Worm (Caenorhabditis elegans) whole organism, L4 larva: ENCODE data around the gene pges-2.

Source experiments
- F26F4.8 ChIP-seq: fragments of 200-800 bp; sonication (Bioruptor generic); conservative IDR thresholded peaks from 2 replicates; pipeline ENCODE4 v1.3.6; 2022; ENCODE audit warnings: missing genetic modification characterization, missing compliant biosample characterization
- F37D6.2 ChIP-seq: sonication (generic microtip); optimal IDR thresholded peaks from 2 replicates; lab custom pipeline; 2016; ENCODE audit warnings: mild to moderate bottlenecking, missing genetic modification characterization, missing compliant biosample characterization
- F49E8.2 ChIP-seq: sonication (generic microtip); optimal IDR thresholded peaks from 2 replicates; lab custom pipeline; 2016; ENCODE audit warnings: missing compliant biosample characterization, mild to moderate bottlenecking, missing genetic modification characterization, borderline replicate concordance
- T20F7.1 ChIP-seq: fragments of 200-800 bp; sonication (Bioruptor generic); optimal IDR thresholded peaks from 2 replicates; lab custom pipeline; 2018; ENCODE audit warnings: mild to moderate bottlenecking, missing genetic modification characterization, missing compliant biosample characterization
- T26A8.4 ChIP-seq: fragments of 200-800 bp; sonication (Bioruptor generic); IDR thresholded peaks from 2 replicates; pipeline ENCODE4 v1.3.6; 2022; ENCODE audit warnings: missing genetic modification characterization, missing compliant biosample characterization
- Y48G9A.11 ChIP-seq: fragments of 200-800 bp; sonication (Bioruptor generic); IDR thresholded peaks from 2 replicates; pipeline ENCODE4 v1.3.6; 2022; ENCODE audit warnings: missing genetic modification reagents, missing genetic modification characterization, missing compliant biosample characterization
- Y5F2A.4 ChIP-seq: fragments of 200-800 bp; sonication (Bioruptor generic); optimal IDR thresholded peaks from 2 replicates; lab custom pipeline; 2018; ENCODE audit warnings: mild to moderate bottlenecking, missing genetic modification characterization, missing compliant biosample characterization
- ZK337.2 ChIP-seq: fragments of 200-800 bp; sonication (Bioruptor generic); IDR thresholded peaks from 2 replicates; pipeline ENCODE4 v1.3.6; 2022; ENCODE audit warnings: missing genetic modification reagents, missing genetic modification characterization, missing compliant biosample characterization
- aha-1 ChIP-seq: fragments of 150-350 bp; peaks from one replicate; lab custom pipeline; 2014; ENCODE audit warnings: missing biosample characterization, missing genetic modification characterization
- arid-1 ChIP-seq: fragments of 200-800 bp; sonication (Bioruptor generic); conservative IDR thresholded peaks from 2 replicates; pipeline ENCODE4 v1.3.6; 2022; ENCODE audit warnings: missing genetic modification reagents, missing genetic modification characterization, missing compliant biosample characterization
- ceh-32 ChIP-seq: sonication (generic microtip); optimal IDR thresholded peaks from 2 replicates; lab custom pipeline; 2016; ENCODE audit warnings: mild to moderate bottlenecking, missing genetic modification characterization, missing compliant biosample characterization; ENCODE audit not compliant: poor library complexity
- ceh-62 ChIP-seq: sonication (generic microtip); optimal IDR thresholded peaks from 2 replicates; lab custom pipeline; 2017; ENCODE audit warnings: missing biosample characterization, missing genetic modification characterization
- ces-1 ChIP-seq: fragments of 150-350 bp; sonication (generic microtip); optimal IDR thresholded peaks from 4 replicates; lab custom pipeline; 2014; ENCODE audit warnings: missing biosample characterization, missing genetic modification reagents, missing genetic modification characterization
- cey-2 ChIP-seq: sonication (generic microtip); optimal IDR thresholded peaks from 3 replicates; lab custom pipeline; 2017; ENCODE audit warnings: missing genetic modification characterization, mild to moderate bottlenecking, missing compliant biosample characterization, antibody characterized with exemption, borderline replicate concordance; ENCODE audit not compliant: insufficient read depth
- ctbp-1 ChIP-seq: fragments of 200-800 bp; sonication (Bioruptor generic); IDR thresholded peaks from 2 replicates; pipeline ENCODE4 v1.3.6; 2022; ENCODE audit warnings: missing genetic modification reagents, missing genetic modification characterization, missing compliant biosample characterization
- daf-8 ChIP-seq: fragments of 200-800 bp; sonication (Bioruptor generic); IDR thresholded peaks from 2 replicates; pipeline ENCODE4 v1.3.6; 2022; ENCODE audit warnings: missing genetic modification characterization, missing compliant biosample characterization
- dmd-6 ChIP-seq: fragments of 200-800 bp; sonication (Bioruptor generic); IDR thresholded peaks from 2 replicates; pipeline ENCODE4 v1.3.6; 2022; ENCODE audit warnings: missing genetic modification reagents, missing genetic modification characterization, missing compliant biosample characterization
- egl-27 ChIP-seq: sonication (generic microtip); optimal IDR thresholded peaks from 3 replicates; lab custom pipeline; 2017; ENCODE audit warnings: missing biosample characterization, missing genetic modification reagents, missing genetic modification characterization
- egl-43 ChIP-seq: fragments of 200-800 bp; sonication (Bioruptor generic); IDR thresholded peaks from 2 replicates; pipeline ENCODE4 v1.3.6; 2022; ENCODE audit warnings: missing genetic modification reagents, missing genetic modification characterization, missing compliant biosample characterization
- fkh-10 ChIP-seq: fragments of 150-350 bp; optimal IDR thresholded peaks from 2 replicates; lab custom pipeline; 2014; ENCODE audit warnings: missing biosample characterization, missing genetic modification reagents, missing genetic modification characterization
- hlh-11 ChIP-seq: fragments of 200-800 bp; sonication (Bioruptor generic); optimal IDR thresholded peaks from 2 replicates; lab custom pipeline; 2018; ENCODE audit warnings: mild to moderate bottlenecking, missing genetic modification characterization, missing compliant biosample characterization
- hlh-30 ChIP-seq: sonication (generic microtip); optimal IDR thresholded peaks from 2 replicates; lab custom pipeline; 2017; ENCODE audit warnings: antibody characterized with exemption, mild to moderate bottlenecking, missing genetic modification characterization, missing compliant biosample characterization; ENCODE audit not compliant: insufficient read depth
- hmg-1.1 ChIP-seq: fragments of 200-800 bp; sonication (Bioruptor generic); IDR thresholded peaks from 2 replicates; pipeline ENCODE4 v1.3.6; 2022; ENCODE audit warnings: missing genetic modification reagents, missing genetic modification characterization, missing compliant biosample characterization
- lim-7 ChIP-seq: fragments of 200-800 bp; sonication (Bioruptor generic); IDR thresholded peaks from 2 replicates; pipeline ENCODE4 v1.3.6; 2022; ENCODE audit warnings: missing genetic modification characterization, missing compliant biosample characterization
- lin-13 ChIP-seq: fragments of 150-350 bp; optimal IDR thresholded peaks from 2 replicates; lab custom pipeline; 2014; ENCODE audit warnings: missing biosample characterization, missing genetic modification reagents, missing genetic modification characterization
- lin-38 ChIP-seq: fragments of 200-800 bp; sonication (Bioruptor generic); IDR thresholded peaks from 2 replicates; pipeline ENCODE4 v1.3.6; 2022; ENCODE audit warnings: missing genetic modification reagents, missing genetic modification characterization, missing compliant biosample characterization
- lsy-2 ChIP-seq, 2 experiments: fragments of 150-350 bp in 1 of 2; sonication (generic microtip) in 1 of 2; optimal IDR thresholded peaks; 2 replicates each; lab custom pipeline; 2014 to 2017; ENCODE audit warnings: missing biosample characterization in 2 of 2, missing genetic modification characterization in 2 of 2
- mdl-1 ChIP-seq, 2 experiments: fragments of 150-350 bp in 1 of 2; sonication (generic microtip) in 1 of 2; optimal IDR thresholded peaks; 2 replicates each; lab custom pipeline; 2014 to 2017; ENCODE audit warnings: missing biosample characterization in 2 of 2, missing genetic modification characterization in 2 of 2
- mep-1 ChIP-seq: fragments of 150-350 bp; sonication (generic microtip); optimal IDR thresholded peaks from 3 replicates; lab custom pipeline; 2014; ENCODE audit warnings: missing biosample characterization, missing genetic modification characterization
- mxl-3 ChIP-seq: fragments of 200-800 bp; sonication (Bioruptor generic); optimal IDR thresholded peaks from 2 replicates; lab custom pipeline; 2018; ENCODE audit warnings: mild to moderate bottlenecking, missing genetic modification characterization, missing compliant biosample characterization
- nhr-102 ChIP-seq: sonication (generic microtip); optimal IDR thresholded peaks from 2 replicates; lab custom pipeline; 2016; ENCODE audit warnings: mild to moderate bottlenecking, missing genetic modification characterization, moderate library complexity, missing compliant biosample characterization
- nhr-11 ChIP-seq: fragments of 150-350 bp; optimal IDR thresholded peaks from 2 replicates; lab custom pipeline; 2014; ENCODE audit warnings: missing biosample characterization, missing genetic modification characterization
- nhr-28 ChIP-seq: fragments of 150-350 bp; optimal IDR thresholded peaks from 2 replicates; lab custom pipeline; 2014; ENCODE audit warnings: missing biosample characterization, missing genetic modification characterization
- nhr-41 ChIP-seq: fragments of 200-800 bp; sonication (Bioruptor generic); IDR thresholded peaks from 2 replicates; pipeline ENCODE4 v1.3.6; 2022; ENCODE audit warnings: missing genetic modification reagents, missing genetic modification characterization, missing compliant biosample characterization
- nhr-42 ChIP-seq: fragments of 200-800 bp; sonication (Bioruptor generic); IDR thresholded peaks from 2 replicates; pipeline ENCODE4 v1.3.6; 2022; ENCODE audit warnings: missing genetic modification characterization, missing compliant biosample characterization
- nhr-48 ChIP-seq: sonication (generic microtip); optimal IDR thresholded peaks from 2 replicates; lab custom pipeline; 2016; ENCODE audit warnings: mild to moderate bottlenecking, missing genetic modification characterization, missing compliant biosample characterization
- nhr-6 ChIP-seq: fragments of 150-350 bp; optimal IDR thresholded peaks from 2 replicates; lab custom pipeline; 2014; ENCODE audit warnings: missing biosample characterization, missing genetic modification characterization
- nhr-76 ChIP-seq: fragments of 150-350 bp; optimal IDR thresholded peaks from 2 replicates; lab custom pipeline; 2014; ENCODE audit warnings: missing biosample characterization, missing genetic modification characterization
- pqm-1 ChIP-seq: sonication (generic microtip); optimal IDR thresholded peaks from 2 replicates; lab custom pipeline; 2017; ENCODE audit warnings: missing biosample characterization, missing genetic modification characterization
- rbr-2 ChIP-seq: sonication (generic microtip); optimal IDR thresholded peaks from 2 replicates; lab custom pipeline; 2016; ENCODE audit warnings: missing genotype, missing genetic modification characterization, missing compliant biosample characterization
- saeg-2 ChIP-seq: fragments of 200-800 bp; sonication (Bioruptor generic); IDR thresholded peaks from 2 replicates; pipeline ENCODE4 v1.3.6; 2022; ENCODE audit warnings: missing genetic modification reagents, missing genetic modification characterization, missing compliant biosample characterization
- sdz-12 ChIP-seq: fragments of 200-800 bp; sonication (Bioruptor generic); optimal IDR thresholded peaks from 2 replicates; lab custom pipeline; 2018; ENCODE audit warnings: mild to moderate bottlenecking, missing genetic modification characterization, missing compliant biosample characterization
- snpc-4 ChIP-seq: fragments of 150-350 bp; optimal IDR thresholded peaks from 2 replicates; lab custom pipeline; 2014; ENCODE audit warnings: missing biosample characterization, missing genetic modification characterization
- spr-1 ChIP-seq: sonication (generic microtip); optimal IDR thresholded peaks from 2 replicates; lab custom pipeline; 2016; ENCODE audit warnings: mild to moderate bottlenecking, missing genetic modification characterization, missing compliant biosample characterization
- spr-3 ChIP-seq: fragments of 200-800 bp; sonication (Bioruptor generic); optimal IDR thresholded peaks from 2 replicates; lab custom pipeline; 2018; ENCODE audit warnings: mild to moderate bottlenecking, missing genetic modification characterization, missing compliant biosample characterization
- tra-1 ChIP-seq: fragments of 200-800 bp; sonication (Bioruptor generic); IDR thresholded peaks from 2 replicates; pipeline ENCODE4 v1.3.6; 2022; ENCODE audit warnings: missing genetic modification reagents, missing genetic modification characterization, missing compliant biosample characterization
- unc-130 ChIP-seq: sonication (generic microtip); optimal IDR thresholded peaks from 2 replicates; lab custom pipeline; 2016; ENCODE audit warnings: missing genetic modification reagents, missing genetic modification characterization, missing compliant biosample characterization
- unc-39 ChIP-seq: sonication (generic microtip); optimal IDR thresholded peaks from 2 replicates; lab custom pipeline; 2017; ENCODE audit warnings: missing biosample characterization, missing genetic modification characterization
- zag-1 ChIP-seq: fragments of 150-350 bp; optimal IDR thresholded peaks from 2 replicates; lab custom pipeline; 2014; ENCODE audit warnings: missing biosample characterization, missing genetic modification characterization

The pges-2 gene

DNA sequence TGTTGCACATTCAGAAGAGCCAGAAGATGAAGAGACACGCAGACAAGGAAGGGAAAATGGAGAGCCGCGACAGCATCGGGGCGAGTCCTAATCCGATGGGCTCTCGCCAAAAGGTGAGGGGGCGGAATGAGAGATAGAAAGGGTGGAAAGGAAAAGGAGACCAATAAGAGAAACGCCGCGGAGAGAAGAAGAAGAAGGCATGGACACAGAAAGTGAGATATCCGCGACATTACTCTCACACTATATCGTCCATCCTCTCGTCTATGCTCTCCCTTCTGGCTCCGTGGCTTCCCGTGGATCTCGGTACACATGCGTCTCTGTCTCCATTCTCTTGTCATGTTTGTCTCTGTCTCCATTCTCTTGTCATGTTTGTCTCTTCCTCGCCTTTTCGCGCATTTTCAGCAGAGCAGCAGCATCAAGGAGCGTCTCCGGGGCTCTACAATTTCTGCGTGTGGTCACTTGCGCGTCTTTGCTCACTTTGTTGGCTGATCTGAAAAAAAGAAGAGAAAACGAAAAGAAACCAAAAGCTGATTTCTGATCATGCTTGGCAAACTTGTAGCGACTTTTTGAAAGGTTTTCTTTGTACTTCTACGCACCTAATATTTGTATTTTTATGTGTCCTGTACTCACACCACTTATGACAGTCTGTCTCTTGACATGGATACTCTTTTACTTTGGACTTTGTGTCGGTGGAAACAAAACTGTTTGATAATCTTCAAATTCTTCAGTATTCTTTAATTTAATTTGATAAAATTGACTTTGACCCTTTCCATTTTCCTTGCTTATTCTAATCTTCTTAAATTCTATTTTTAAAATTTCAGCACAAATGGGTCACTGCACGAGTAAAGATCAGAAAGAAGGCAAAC is 35.8 kb upstream of the pges-2 start, which contains the start of gene gpa-7 (continued):
- TF ChIP-seq ceh-32 (tag; lab: Kevin White, UChicago) (peak; percentile 45), nhr-48 (tag; lab: Kevin White, UChicago) (peak; percentile 33), spr-1 (tag; lab: Kevin White, UChicago) (no peak), mep-1 (tag; lab: Kevin White, UChicago) (peak; percentile 59), nhr-11 (tag; lab: Kevin White, UChicago) (peak; percentile 66), ctbp-1 (GFP tag; lab: Robert Waterston, UW) (peak; percentile 89), egl-43 (no peak), F49E8.2 (tag; lab: Kevin White, UChicago) (no peak), T20F7.1 (GFP tag; lab: Kevin White, UChicago) (no peak), aha-1 (peak; percentile 97), T26A8.4 (GFP tag; lab: Robert Waterston, UW) (0 out of 2 replicates have a peak, but pooled peaks have one; percentile 61), daf-8 (GFP tag; lab: Robert Waterston, UW) (no peak), ceh-62 (no peak), pqm-1 (no peak), unc-130 (GFP tag; lab: Kevin White, UChicago) (no peak), F26F4.8 (GFP tag; lab: Robert Waterston, UW) (no peak), nhr-76 (no peak), lin-13 (GFP tag; lab: Kevin White, UChicago) (no peak), Y5F2A.4 (GFP tag; lab: Kevin White, UChicago) (no peak), zag-1 (tag; lab: Kevin White, UChicago) (no peak), cey-2 (tag; lab: Kevin White, UChicago) (no peak), Y48G9A.11 (GFP tag; lab: Robert Waterston, UW) (no peak), arid-1 (GFP tag; lab: Robert Waterston, UW) (no peak), fkh-10 (GFP tag; lab: Kevin White, UChicago) (peak; percentile 81), tra-1 (GFP tag; lab: Robert Waterston, UW) (no peak), dmd-6 (peak; percentile 24; the same call in 1 of the 2 replicates), egl-27 (no peak), lsy-2 (tag; optimal IDR thresholded peaks at IDR 0.05; lab: Kevin White, UChicago) (peak; percentile 40 to 47), hlh-30 (tag; lab: Kevin White, UChicago) (peak; percentile 48), nhr-6 (tag; lab: Kevin White, UChicago) (no peak), nhr-102 (tag; lab: Kevin White, UChicago) (no peak), unc-39 (no peak), lim-7 (peak; percentile 57; the same call in 1 of the 2 replicates), nhr-41 (GFP tag; lab: Robert Waterston, UW) (no peak), rbr-2 (tag; lab: Kevin White, UChicago) (peak; percentile 88), nhr-28 (tag; lab: Kevin White, UChicago) (no peak), snpc-4 (tag; lab: Kevin White, UChicago) (no peak), mdl-1 (tag; optimal IDR thresholded peaks at IDR 0.05; lab: Kevin White, UChicago) (no peak), nhr-42 (no peak)

DNA sequence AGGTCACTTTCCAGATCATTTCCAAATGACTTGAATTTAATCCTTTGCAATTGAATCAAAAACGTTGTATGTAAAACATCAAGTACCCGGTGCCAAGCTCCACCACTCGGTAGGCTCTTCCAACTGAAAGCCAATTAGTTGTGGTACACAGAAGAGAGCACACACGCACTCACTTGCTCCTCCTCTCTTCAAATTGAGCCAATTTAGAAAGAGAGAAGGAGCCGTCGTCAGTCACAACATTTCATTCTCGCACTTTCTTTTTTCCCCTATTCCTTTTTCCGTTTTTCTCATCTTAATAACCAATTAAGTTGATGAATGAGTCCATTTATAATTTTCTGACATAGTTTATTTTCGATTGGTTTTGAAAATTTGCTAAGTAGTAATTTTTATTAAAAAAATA is 30.7 kb upstream of the pges-2 start:
- TF ChIP-seq hlh-11 (tag; lab: Kevin White, UChicago) (no peak), ces-1 (GFP tag; lab: Kevin White, UChicago) (peak; percentile 28), ZK337.2 (GFP tag; lab: Robert Waterston, UW) (no peak), ctbp-1 (GFP tag; lab: Robert Waterston, UW) (0 out of 2 replicates have a peak, but pooled peaks have one; percentile 22), nhr-48 (tag; lab: Kevin White, UChicago) (no peak), aha-1 (peak; percentile 95), sdz-12 (GFP tag; lab: Kevin White, UChicago) (no peak), lin-38 (GFP tag; lab: Robert Waterston, UW) (no peak), unc-39 (no peak), mep-1 (tag; lab: Kevin White, UChicago) (no peak), spr-3 (GFP tag; lab: Kevin White, UChicago) (no peak), mdl-1 (tag; optimal IDR thresholded peaks at IDR 0.05; lab: Kevin White, UChicago) (no peak), fkh-10 (GFP tag; lab: Kevin White, UChicago) (no peak), zag-1 (tag; lab: Kevin White, UChicago) (no peak), saeg-2 (GFP tag; lab: Robert Waterston, UW) (no peak), hmg-1.1 (GFP tag; lab: Robert Waterston, UW) (0 out of 2 replicates have a peak, but pooled peaks have one; percentile 7), F37D6.2 (tag; lab: Kevin White, UChicago) (no peak), mxl-3 (GFP tag; lab: Kevin White, UChicago) (no peak)
